Fruit fly (Drosophila melanogaster) whole organism, embryonic: ENCODE results near the gene Gbs-70E.

Source experiments
- Ada2b ChIP-seq: fragments of 200-800 bp; sonication (Bioruptor generic); IDR thresholded peaks from 2 replicates; pipeline ENCODE4 v1.3.6; 2022; ENCODE audit warnings: missing biosample characterization, missing genetic modification characterization
- Bteb2 ChIP-seq: fragments of 200-800 bp; sonication (Bioruptor generic); optimal IDR thresholded peaks from 2 replicates; lab custom pipeline; 2016; ENCODE audit warnings: missing biosample characterization, missing genetic modification characterization
- C15 ChIP-seq: fragments of 200-800 bp; sonication (Bioruptor generic); IDR thresholded peaks from 3 replicates; pipeline ENCODE4 v1.3.6; 2022; ENCODE audit warnings: missing biosample characterization, missing genetic modification characterization
- CG10267 ChIP-seq: fragments of 200-800 bp; sonication (Bioruptor generic); optimal IDR thresholded peaks from 2 replicates; lab custom pipeline; 2018; ENCODE audit warnings: missing biosample characterization, mild to moderate bottlenecking, missing genetic modification characterization, moderate library complexity
- CG10431 ChIP-seq: fragments of 200-800 bp; sonication (Bioruptor generic); optimal IDR thresholded peaks from 3 replicates; lab custom pipeline; 2018; ENCODE audit warnings: missing biosample characterization, mild to moderate bottlenecking, missing genetic modification characterization
- CG10979 ChIP-seq: fragments of 200-800 bp; sonication (Bioruptor generic); optimal IDR thresholded peaks from 2 replicates; lab custom pipeline; 2018; ENCODE audit warnings: missing biosample characterization, mild to moderate bottlenecking, missing genetic modification characterization, moderate library complexity
- CG11456 ChIP-seq: fragments of 200-800 bp; sonication (Bioruptor generic); IDR thresholded peaks from 3 replicates; pipeline ENCODE4 v1.3.6; 2022; ENCODE audit warnings: missing biosample characterization, missing genetic modification characterization
- CG11504 ChIP-seq: fragments of 200-800 bp; sonication (Bioruptor generic); optimal IDR thresholded peaks from 3 replicates; lab custom pipeline; 2019; ENCODE audit warnings: missing biosample characterization, mild to moderate bottlenecking, missing genetic modification characterization, moderate library complexity
- CG15601 ChIP-seq: fragments of 200-800 bp; sonication (Bioruptor generic); optimal IDR thresholded peaks from 3 replicates; lab custom pipeline; 2019; ENCODE audit warnings: missing biosample characterization, mild to moderate bottlenecking, missing genetic modification characterization, moderate library complexity
- CG17328 ChIP-seq: fragments of 200-800 bp; sonication (Bioruptor generic); IDR thresholded peaks from 2 replicates; pipeline ENCODE4 v1.3.6; 2022; ENCODE audit warnings: missing biosample characterization, missing genetic modification characterization
- CG17802 ChIP-seq: fragments of 200-800 bp; sonication (Bioruptor generic); optimal IDR thresholded peaks from 2 replicates; lab custom pipeline; 2018; ENCODE audit warnings: missing biosample characterization, mild to moderate bottlenecking, missing genetic modification characterization, moderate library complexity
- CG18764 ChIP-seq: fragments of 200-800 bp; sonication (Bioruptor generic); optimal IDR thresholded peaks from 3 replicates; lab custom pipeline; 2016; ENCODE audit warnings: missing biosample characterization, missing genetic modification characterization
- CG2202 ChIP-seq: fragments of 200-800 bp; sonication (Bioruptor generic); optimal IDR thresholded peaks from 2 replicates; lab custom pipeline; 2018; ENCODE audit warnings: missing biosample characterization, mild to moderate bottlenecking, missing genetic modification characterization
- CG3065 ChIP-seq: fragments of 200-800 bp; sonication (Bioruptor generic); optimal IDR thresholded peaks from 2 replicates; lab custom pipeline; 2016; ENCODE audit warnings: missing biosample characterization, missing genetic modification characterization
- CG34224 ChIP-seq: fragments of 200-800 bp; sonication (Bioruptor generic); IDR thresholded peaks from 3 replicates; pipeline ENCODE4 v1.3.6; 2022; ENCODE audit warnings: missing biosample characterization, missing genetic modification characterization; ENCODE audit not compliant: partially characterized antibody
- CG34376 ChIP-seq: fragments of 200-800 bp; sonication (Bioruptor generic); optimal IDR thresholded peaks from 2 replicates; lab custom pipeline; 2018; ENCODE audit warnings: missing biosample characterization, mild to moderate bottlenecking, missing genetic modification characterization
- CG6654 ChIP-seq: fragments of 200-800 bp; sonication (Bioruptor generic); optimal IDR thresholded peaks from 2 replicates; lab custom pipeline; 2017; ENCODE audit warnings: missing biosample characterization, mild to moderate bottlenecking, missing genetic modification characterization
- CG6854 ChIP-seq: fragments of 200-800 bp; sonication (Bioruptor generic); optimal IDR thresholded peaks from 3 replicates; lab custom pipeline; 2017; ENCODE audit warnings: missing biosample characterization, mild to moderate bottlenecking, missing genetic modification characterization
- CG7963 ChIP-seq: fragments of 200-800 bp; sonication (Bioruptor generic); IDR thresholded peaks from 3 replicates; pipeline ENCODE4 v1.3.6; 2022; ENCODE audit warnings: missing biosample characterization, missing genetic modification characterization; ENCODE audit not compliant: partially characterized antibody
- Dek ChIP-seq: fragments of 200-800 bp; sonication (Bioruptor generic); optimal IDR thresholded peaks from 3 replicates; lab custom pipeline; 2019; ENCODE audit warnings: missing biosample characterization, mild to moderate bottlenecking, missing genetic modification characterization, moderate library complexity
- Ets97D ChIP-seq: fragments of 200-800 bp; sonication (Bioruptor generic); optimal IDR thresholded peaks from 3 replicates; lab custom pipeline; 2016; ENCODE audit warnings: missing biosample characterization, missing genetic modification characterization
- Fer1 ChIP-seq: fragments of 200-800 bp; sonication (Bioruptor generic); optimal IDR thresholded peaks from 2 replicates; lab custom pipeline; 2017; ENCODE audit warnings: missing biosample characterization, mild to moderate bottlenecking, missing genetic modification characterization
- Gsc ChIP-seq: fragments of 200-800 bp; sonication (Bioruptor generic); IDR thresholded peaks from 2 replicates; pipeline ENCODE4 v1.3.6; 2022; ENCODE audit warnings: missing biosample characterization, missing genetic modification characterization
- Hey ChIP-seq: fragments of 200-800 bp; sonication (Bioruptor generic); optimal IDR thresholded peaks from 3 replicates; lab custom pipeline; 2018; ENCODE audit warnings: missing biosample characterization, mild to moderate bottlenecking, missing genetic modification characterization
- Jarid2 ChIP-seq: fragments of 200-800 bp; sonication (Bioruptor generic); optimal IDR thresholded peaks from 3 replicates; lab custom pipeline; 2017; ENCODE audit warnings: mild to moderate bottlenecking, missing biosample characterization, missing genetic modification reagents, missing genetic modification characterization
- Lhr ChIP-seq: fragments of 200-800 bp; sonication (Bioruptor generic); optimal IDR thresholded peaks from 3 replicates; lab custom pipeline; 2017; ENCODE audit warnings: mild to moderate bottlenecking, missing biosample characterization, missing genetic modification reagents, missing genetic modification characterization
- Lim3 ChIP-seq: fragments of 200-800 bp; sonication (Bioruptor generic); IDR thresholded peaks from 2 replicates; pipeline ENCODE4 v1.3.6; 2022; ENCODE audit warnings: missing biosample characterization, missing genetic modification characterization
- Max ChIP-seq: fragments of 200-800 bp; sonication (Bioruptor generic); optimal IDR thresholded peaks from 2 replicates; lab custom pipeline; 2016; ENCODE audit warnings: missing biosample characterization, mild to moderate bottlenecking, missing genetic modification characterization
- NC2α ChIP-seq: fragments of 200-800 bp; sonication (Bioruptor generic); optimal IDR thresholded peaks from 2 replicates; lab custom pipeline; 2016; ENCODE audit warnings: missing biosample characterization, missing genetic modification characterization
- Scr ChIP-seq: fragments of 200-800 bp; sonication (Bioruptor generic); IDR thresholded peaks from 2 replicates; pipeline ENCODE4 v1.3.6; 2022; ENCODE audit warnings: missing biosample characterization, missing genetic modification characterization; ENCODE audit not compliant: partially characterized antibody
- Ssrp ChIP-seq: fragments of 200-800 bp; sonication (Bioruptor generic); optimal IDR thresholded peaks from 2 replicates; lab custom pipeline; 2018; ENCODE audit warnings: missing biosample characterization, mild to moderate bottlenecking, missing genetic modification characterization, moderate library complexity
- Vsx1 ChIP-seq: fragments of 200-800 bp; sonication (Bioruptor generic); optimal IDR thresholded peaks from 2 replicates; lab custom pipeline; 2017; ENCODE audit warnings: missing biosample characterization, mild to moderate bottlenecking, missing genetic modification characterization, missing genetic modification reagents
- bcd ChIP-seq: fragments of 200-800 bp; sonication (Bioruptor generic); optimal IDR thresholded peaks from 2 replicates; lab custom pipeline; 2017; ENCODE audit warnings: missing biosample characterization, mild to moderate bottlenecking, missing genetic modification characterization
- btn ChIP-seq: fragments of 200-800 bp; sonication (Bioruptor generic); optimal IDR thresholded peaks from 2 replicates; lab custom pipeline; 2016; ENCODE audit warnings: missing biosample characterization, missing genetic modification characterization
- crp ChIP-seq, 2 experiments: fragments of 200-800 bp; sonication (Bioruptor generic); optimal IDR thresholded peaks; 2 replicates in 1 of 2; 3 replicates in 1 of 2; lab custom pipeline; 2017; ENCODE audit warnings: missing biosample characterization in 2 of 2, missing genetic modification characterization in 2 of 2, mild to moderate bottlenecking in 1 of 2, moderate library complexity in 1 of 2
- dan ChIP-seq: fragments of 200-800 bp; sonication (Bioruptor generic); IDR thresholded peaks from 2 replicates; pipeline ENCODE4 v1.3.6; 2022; ENCODE audit warnings: missing biosample characterization, missing genetic modification characterization
- dati ChIP-seq: fragments of 200-800 bp; sonication (Bioruptor generic); IDR thresholded peaks from 2 replicates; pipeline ENCODE4 v1.3.6; 2022; ENCODE audit warnings: missing biosample characterization, missing genetic modification characterization
- gcm2 ChIP-seq: fragments of 200-800 bp; sonication (Bioruptor generic); optimal IDR thresholded peaks from 2 replicates; lab custom pipeline; 2016; ENCODE audit warnings: missing biosample characterization, missing genetic modification characterization
- ham ChIP-seq: fragments of 200-800 bp; sonication (Bioruptor generic); IDR thresholded peaks from 2 replicates; pipeline ENCODE4 v1.3.6; 2022; ENCODE audit warnings: missing biosample characterization, missing genetic modification characterization
- insv ChIP-seq, 2 experiments: fragments of 200-800 bp; sonication (Bioruptor generic); optimal IDR thresholded peaks; 3 replicates each; lab custom pipeline; 2016 to 2018; ENCODE audit warnings: missing biosample characterization in 2 of 2, missing genetic modification characterization in 2 of 2
- luna ChIP-seq: fragments of 200-800 bp; sonication (Bioruptor generic); optimal IDR thresholded peaks from 2 replicates; lab custom pipeline; 2016; ENCODE audit warnings: missing biosample characterization, missing genetic modification characterization
- oc ChIP-seq: fragments of 200-800 bp; sonication (Bioruptor generic); optimal IDR thresholded peaks from 2 replicates; lab custom pipeline; 2018; ENCODE audit warnings: missing biosample characterization, mild to moderate bottlenecking, missing genetic modification characterization, moderate library complexity
- onecut ChIP-seq: fragments of 200-800 bp; sonication (Bioruptor generic); IDR thresholded peaks from 2 replicates; pipeline ENCODE4 v1.3.6; 2022; ENCODE audit warnings: missing biosample characterization, missing genetic modification characterization
- peb ChIP-seq: fragments of 200-800 bp; sonication (Bioruptor generic); IDR thresholded peaks from 2 replicates; pipeline ENCODE4 v1.3.6; 2022; ENCODE audit warnings: missing biosample characterization, missing genetic modification characterization
- prd ChIP-seq, 3 experiments: fragments of >200 bp in 2 of 3; fragments of 200-800 bp in 1 of 3; sonication (Bioruptor generic) in 1 of 3; optimal IDR thresholded peaks in 2 of 3; IDR thresholded peaks in 1 of 3; 2 replicates in 2 of 3; 3 replicates in 1 of 3; pipeline versions ENCODE4 v1.3.6 to Lab custom; 2017 to 2022; ENCODE audit warnings: missing biosample characterization in 1 of 3, missing genetic modification characterization in 1 of 3
- slbo ChIP-seq: fragments of 200-800 bp; sonication (Bioruptor generic); IDR thresholded peaks from 2 replicates; pipeline ENCODE4 v1.3.6; 2022; ENCODE audit warnings: missing biosample characterization, missing genetic modification characterization
- tin ChIP-seq: fragments of 200-800 bp; sonication (Bioruptor generic); optimal IDR thresholded peaks from 3 replicates; lab custom pipeline; 2016; ENCODE audit warnings: missing biosample characterization, missing genetic modification characterization
- toy ChIP-seq: fragments of 200-800 bp; sonication (Bioruptor generic); IDR thresholded peaks from 2 replicates; pipeline ENCODE4 v1.3.6; 2022; ENCODE audit warnings: missing biosample characterization, missing genetic modification characterization
- usp ChIP-seq: fragments of >200 bp; optimal IDR thresholded peaks from 2 replicates; lab custom pipeline; 2017; ENCODE audit warnings: missing biosample characterization, missing genetic modification characterization
- zf30C ChIP-seq: fragments of 200-800 bp; sonication (Bioruptor generic); optimal IDR thresholded peaks from 3 replicates; lab custom pipeline; 2018; ENCODE audit warnings: missing biosample characterization, mild to moderate bottlenecking, missing genetic modification characterization
- zfh1 ChIP-seq: fragments of 200-800 bp; sonication (Bioruptor generic); IDR thresholded peaks from 3 replicates; pipeline ENCODE4 v1.3.6; 2022; ENCODE audit warnings: missing biosample characterization, missing genetic modification characterization

The Gbs-70E gene

dm6 chr3L:14555052-14555451 lies 4.3 kb upstream of the Gbs-70E start (continued):
- TF ChIP-seq Vsx1 (GFP tag; lab: Kevin White, UChicago) = peak; percentile 75
- TF ChIP-seq Lhr (GFP tag; lab: Kevin White, UChicago) = peak; percentile 19
- TF ChIP-seq CG6854 = no peak
- peak; percentile 69 for TF ChIP-seq Fer1 (GFP tag; lab: Kevin White, UChicago)
- TF ChIP-seq CG10267 = peak; percentile 5
- TF ChIP-seq CG11456 (GFP tag; lab: Robert Waterston, UW) = no peak
- no peak for TF ChIP-seq Scr (GFP tag; lab: Robert Waterston, UW)
- TF ChIP-seq crp (GFP tag; optimal IDR thresholded peaks at IDR 0.05; lab: Kevin White, UChicago) = no peak
- TF ChIP-seq prd (optimal IDR thresholded peaks at IDR 0.05; lab: Kevin White, UChicago) = no peak
- no peak; the same call in 2 of the 3 replicates for TF ChIP-seq prd (GFP tag; IDR thresholded peaks at IDR 0.05; lab: Robert Waterston, UW)
- no peak for TF ChIP-seq btn
- TF ChIP-seq bcd (GFP tag; lab: Kevin White, UChicago) = no peak
- TF ChIP-seq dan (GFP tag; lab: Robert Waterston, UW) = no peak
- no peak for TF ChIP-seq CG7963 (GFP tag; lab: Robert Waterston, UW)
- TF ChIP-seq CG2202 (tag; lab: Kevin White, UChicago) = peak; percentile 17
- TF ChIP-seq CG34376 = peak; percentile 53
- TF ChIP-seq ham = no peak
- no peak for TF ChIP-seq CG3065 (GFP tag; lab: Kevin White, UChicago)
- peak; percentile 9 for TF ChIP-seq CG11504 (tag; lab: Kevin White, UChicago)
- TF ChIP-seq zf30C (GFP tag; lab: Kevin White, UChicago) = no peak
- no peak for TF ChIP-seq Bteb2 (GFP tag; lab: Kevin White, UChicago)
- 0 out of 2 replicates have a peak, but pooled peaks have one; percentile 9 for TF ChIP-seq dati (GFP tag; lab: Robert Waterston, UW)
- no peak for TF ChIP-seq slbo (GFP tag; lab: Robert Waterston, UW)
- TF ChIP-seq onecut (GFP tag; lab: Robert Waterston, UW) = peak; percentile 45
- TF ChIP-seq CG34224 (GFP tag; lab: Robert Waterston, UW) = no peak
- TF ChIP-seq Dek = no peak
- no peak for TF ChIP-seq gcm2 (GFP tag; lab: Kevin White, UChicago)
- peak; percentile 65 for TF ChIP-seq CG15601 (tag; lab: Kevin White, UChicago)
- TF ChIP-seq peb = no peak
- TF ChIP-seq CG10979 = peak; percentile 1
- TF ChIP-seq Gsc (GFP tag; lab: Robert Waterston, UW) = no peak
- TF ChIP-seq Jarid2 = peak; percentile 25
- no peak for TF ChIP-seq C15 (GFP tag; lab: Robert Waterston, UW)
- TF ChIP-seq insv (GFP tag; optimal IDR thresholded peaks at IDR 0.05; lab: Kevin White, UChicago) = peak in 1 of 2 experiments; percentile 29
- no peak for TF ChIP-seq Max (GFP tag; lab: Kevin White, UChicago)
- TF ChIP-seq Hey = peak; percentile 58
- no peak for TF ChIP-seq usp (GFP tag; lab: Kevin White, UChicago)
- no peak; the same call in 1 of the 2 replicates for TF ChIP-seq CG17328
- no peak for TF ChIP-seq CG17802 (tag; lab: Kevin White, UChicago)
- TF ChIP-seq CG6654 = no peak
- TF ChIP-seq luna (GFP tag; lab: Kevin White, UChicago) = no peak
- TF ChIP-seq CG10431 (GFP tag; lab: Kevin White, UChicago) = peak; percentile 69
- TF ChIP-seq tin (GFP tag; lab: Kevin White, UChicago) = no peak
- no peak for TF ChIP-seq Lim3 (GFP tag; lab: Robert Waterston, UW)
- TF ChIP-seq CG18764 (GFP tag; lab: Kevin White, UChicago) = no peak
- TF ChIP-seq oc (tag; lab: Kevin White, UChicago) = peak; percentile 25
- no peak for TF ChIP-seq Ada2b (GFP tag; lab: Robert Waterston, UW)
- no peak for TF ChIP-seq Ssrp (tag; lab: Kevin White, UChicago)
- peak; percentile 57; the same call in 2 of the 3 replicates for TF ChIP-seq zfh1
- TF ChIP-seq NC2α (GFP tag; lab: Kevin White, UChicago) = peak; percentile 11
- no peak for TF ChIP-seq toy (GFP tag; lab: Robert Waterston, UW)
- no peak for TF ChIP-seq Ets97D
